Fruit fly (Drosophila melanogaster) whole organism, pupa: ENCODE data around the gene Grx3.

Experiments
- CG10348 ChIP-seq: fragments of 200-800 bp; sonication (Bioruptor generic); IDR thresholded peaks from 2 replicates; pipeline ENCODE4 v1.3.6; 2022; ENCODE audit warnings: missing biosample characterization, missing genetic modification characterization
- CG12605 ChIP-seq: fragments of 200-800 bp; sonication (Bioruptor generic); IDR thresholded peaks from 2 replicates; pipeline ENCODE4 v1.3.6; 2022; ENCODE audit warnings: missing biosample characterization, missing genetic modification characterization
- CG13204 ChIP-seq: fragments of 200-800 bp; sonication (Bioruptor generic); optimal IDR thresholded peaks from 2 replicates; lab custom pipeline; 2018; ENCODE audit warnings: missing biosample characterization, mild to moderate bottlenecking, missing genetic modification characterization, moderate library complexity
- CG14655 ChIP-seq: fragments of 200-800 bp; sonication (Bioruptor generic); optimal IDR thresholded peaks from 3 replicates; lab custom pipeline; 2017; ENCODE audit warnings: mild to moderate bottlenecking, missing biosample characterization, missing genetic modification reagents, missing genetic modification characterization
- CG15710 ChIP-seq: fragments of 200-800 bp; sonication (Bioruptor generic); optimal IDR thresholded peaks from 2 replicates; lab custom pipeline; 2018; ENCODE audit warnings: missing biosample characterization, mild to moderate bottlenecking, missing genetic modification characterization, moderate library complexity
- CG17806 ChIP-seq: fragments of 200-800 bp; sonication (Bioruptor generic); optimal IDR thresholded peaks from 2 replicates; lab custom pipeline; 2018; ENCODE audit warnings: missing biosample characterization, mild to moderate bottlenecking, missing genetic modification characterization, moderate library complexity
- CG32121 ChIP-seq: fragments of 200-800 bp; sonication (Bioruptor generic); IDR thresholded peaks from 2 replicates; pipeline ENCODE4 v1.3.6; 2022; ENCODE audit warnings: missing biosample characterization, missing genetic modification characterization
- CG34367 ChIP-seq: fragments of 200-800 bp; sonication (Bioruptor generic); optimal IDR thresholded peaks from 2 replicates; lab custom pipeline; 2018; ENCODE audit warnings: missing biosample characterization, mild to moderate bottlenecking, missing genetic modification characterization
- CG4496 ChIP-seq: fragments of 200-800 bp; sonication (Bioruptor generic); IDR thresholded peaks from 3 replicates; pipeline ENCODE4 v1.3.6; 2022; ENCODE audit warnings: missing biosample characterization, missing genetic modification characterization
- CG8159 ChIP-seq: fragments of 200-800 bp; sonication (Bioruptor generic); optimal IDR thresholded peaks from 3 replicates; lab custom pipeline; 2018; ENCODE audit warnings: missing biosample characterization, mild to moderate bottlenecking, missing genetic modification characterization, moderate library complexity
- CG8301 ChIP-seq: fragments of 200-800 bp; sonication (Bioruptor generic); optimal IDR thresholded peaks from 2 replicates; lab custom pipeline; 2018; ENCODE audit warnings: missing biosample characterization, mild to moderate bottlenecking, missing genetic modification characterization
- CG9948 ChIP-seq: fragments of 200-800 bp; sonication (Bioruptor generic); optimal IDR thresholded peaks from 2 replicates; lab custom pipeline; 2018; ENCODE audit warnings: missing biosample characterization, mild to moderate bottlenecking, missing genetic modification characterization, moderate library complexity
- D1 ChIP-seq: fragments of 200-800 bp; sonication (Bioruptor generic); optimal IDR thresholded peaks from 2 replicates; lab custom pipeline; 2018; ENCODE audit warnings: missing biosample characterization, mild to moderate bottlenecking, missing genetic modification characterization, moderate library complexity
- EcR ChIP-seq: fragments of 200-800 bp; sonication (Bioruptor generic); optimal IDR thresholded peaks from 3 replicates; lab custom pipeline; 2019; ENCODE audit warnings: missing biosample characterization, missing genetic modification characterization, mild to moderate bottlenecking, moderate library complexity, missing genetic modification reagents
- Ets98B ChIP-seq: fragments of 200-800 bp; sonication (Bioruptor generic); IDR thresholded peaks from 2 replicates; pipeline ENCODE4 v1.3.6; 2022; ENCODE audit warnings: missing biosample characterization, missing genetic modification characterization
- Pif1A ChIP-seq: fragments of 200-800 bp; sonication (Bioruptor generic); optimal IDR thresholded peaks from 3 replicates; lab custom pipeline; 2016; ENCODE audit warnings: missing biosample characterization, missing genetic modification characterization
- Pif1B ChIP-seq: fragments of 200-800 bp; sonication (Bioruptor generic); optimal IDR thresholded peaks from 3 replicates; lab custom pipeline; 2016; ENCODE audit warnings: missing biosample characterization, missing genetic modification characterization
- Snoo ChIP-seq: fragments of 200-800 bp; sonication (Bioruptor generic); optimal IDR thresholded peaks from 3 replicates; lab custom pipeline; 2017; ENCODE audit warnings: missing biosample characterization, mild to moderate bottlenecking, missing genetic modification characterization, inconsistent platforms
- fd96Ca ChIP-seq: fragments of 200-800 bp; sonication (Bioruptor generic); IDR thresholded peaks from 3 replicates; pipeline ENCODE4 v1.3.6; 2022; ENCODE audit warnings: missing biosample characterization, missing genetic modification characterization
- gl ChIP-seq: fragments of 200-800 bp; sonication (Bioruptor generic); optimal IDR thresholded peaks from 2 replicates; lab custom pipeline; 2018; ENCODE audit warnings: missing biosample characterization, mild to moderate bottlenecking, missing genetic modification characterization
- rn ChIP-seq: fragments of 200-800 bp; sonication (Bioruptor generic); IDR thresholded peaks from 2 replicates; pipeline ENCODE4 v1.3.6; 2022; ENCODE audit warnings: missing biosample characterization, missing genetic modification characterization

Grx3 gene

DNA sequence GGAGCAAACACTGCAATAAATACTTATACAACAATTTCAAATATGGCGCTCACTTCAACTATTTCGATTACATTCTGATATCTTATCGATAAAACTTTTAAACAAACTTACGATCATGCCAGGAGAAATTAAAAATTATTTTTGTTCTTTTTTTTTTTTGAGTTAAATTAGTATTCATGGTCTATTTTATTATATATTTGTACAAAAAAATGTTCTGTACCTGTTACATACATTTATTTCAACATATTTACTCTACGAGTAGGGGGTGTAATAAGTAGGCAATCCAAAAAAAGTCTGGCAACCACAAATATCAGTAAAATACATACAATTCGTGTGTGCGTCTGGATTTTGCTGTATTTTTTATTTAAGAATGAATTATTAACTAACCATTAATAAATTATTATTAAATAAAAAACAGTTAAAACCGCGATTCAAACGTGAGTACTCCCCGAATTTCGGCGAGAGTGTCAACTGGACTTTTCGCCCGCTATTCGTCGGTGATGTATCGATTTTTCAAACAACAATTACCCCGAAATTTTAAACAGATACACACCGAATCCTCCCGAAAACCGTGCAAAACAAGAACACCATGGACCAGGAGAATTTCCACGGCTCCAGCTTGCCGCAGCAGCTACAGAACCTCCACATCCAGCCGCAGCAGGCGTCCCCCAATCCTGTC lies 16.2 kb downstream of the Grx3 start, which contains the start of gene loqs:
Gene loqs (plus strand): TSS at position 302 of the 679 bp plus-strand sequence.
- TF ChIP-seq CG32121 (no peak), EcR (no peak), CG8301 (tag; lab: Kevin White, UChicago) (no peak), CG9948 (no peak), CG4496 (no peak), Pif1A (no peak), CG17806 (tag; lab: Kevin White, UChicago) (no peak), CG8159 (tag; lab: Kevin White, UChicago) (no peak), rn (GFP tag; lab: Robert Waterston, UW) (no peak), CG12605 (GFP tag; lab: Robert Waterston, UW) (no peak), Pif1B (no peak), D1 (tag; lab: Kevin White, UChicago) (no peak), CG13204 (GFP tag; lab: Kevin White, UChicago) (no peak), CG15710 (tag; lab: Kevin White, UChicago) (no peak), Snoo (tag; lab: Kevin White, UChicago) (no peak), CG10348 (no peak), Ets98B (no peak; the same call in 1 of the 2 replicates), CG14655 (GFP tag; lab: Kevin White, UChicago) (no peak), CG34367 (no peak), gl (tag; lab: Kevin White, UChicago) (no peak)

DNA sequence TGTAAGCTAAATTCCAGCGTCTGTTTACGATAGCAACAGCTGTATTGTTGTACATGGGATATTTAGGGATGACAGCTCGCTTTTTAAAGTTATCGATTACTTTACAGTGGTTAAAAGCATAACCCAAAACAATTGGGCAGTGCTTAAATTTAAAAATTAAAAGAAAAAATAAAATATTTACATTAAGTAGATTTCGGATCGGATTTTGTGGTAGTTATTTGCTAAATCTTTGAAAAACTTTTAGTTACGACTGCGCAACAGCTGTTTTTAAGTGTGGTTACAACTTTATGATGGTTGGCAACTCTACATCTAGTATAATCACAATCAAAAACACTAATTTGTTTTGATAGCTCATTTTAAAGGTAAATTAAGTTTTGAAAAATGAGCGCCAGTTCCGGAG lies 21.0 kb downstream of the Grx3 start, which contains the start of the genes Ing5 and CG7099:
Gene Ing5 (minus strand): TSS at position 58 of the 400 bp plus-strand sequence.
Gene CG7099 (plus strand): TSS at position 317 of the 400 bp plus-strand sequence.
- peak; percentile 93 for TF ChIP-seq CG15710 (tag; lab: Kevin White, UChicago)
- peak; percentile 93 for TF ChIP-seq Pif1B
- TF ChIP-seq gl (tag; lab: Kevin White, UChicago), result peak; percentile 77
- TF ChIP-seq CG14655 (GFP tag; lab: Kevin White, UChicago), result no peak
- peak; percentile 87 for TF ChIP-seq rn (GFP tag; lab: Robert Waterston, UW)
- peak; percentile 89 for TF ChIP-seq CG12605 (GFP tag; lab: Robert Waterston, UW)
- peak; percentile 93 for TF ChIP-seq CG32121
- TF ChIP-seq Pif1A, result no peak
- TF ChIP-seq CG10348, result peak; percentile 63
- no peak for TF ChIP-seq CG13204 (GFP tag; lab: Kevin White, UChicago)
- peak; percentile 89 for TF ChIP-seq CG8301 (tag; lab: Kevin White, UChicago)
- TF ChIP-seq fd96Ca (GFP tag; lab: Robert Waterston, UW), result peak; percentile 93
- TF ChIP-seq CG4496, result peak; percentile 96
- peak; percentile 93 for TF ChIP-seq Ets98B
- TF ChIP-seq CG34367, result peak; percentile 88
- no peak for TF ChIP-seq D1 (tag; lab: Kevin White, UChicago)
- TF ChIP-seq CG17806 (tag; lab: Kevin White, UChicago), result peak; percentile 94
- peak; percentile 95 for TF ChIP-seq Snoo (tag; lab: Kevin White, UChicago)
- peak; percentile 93 for TF ChIP-seq CG8159 (tag; lab: Kevin White, UChicago)
- TF ChIP-seq CG9948, result peak; percentile 92
- TF ChIP-seq EcR, result no peak
- TF ChIP-seq, all 21 proteins: peak for 16

DNA sequence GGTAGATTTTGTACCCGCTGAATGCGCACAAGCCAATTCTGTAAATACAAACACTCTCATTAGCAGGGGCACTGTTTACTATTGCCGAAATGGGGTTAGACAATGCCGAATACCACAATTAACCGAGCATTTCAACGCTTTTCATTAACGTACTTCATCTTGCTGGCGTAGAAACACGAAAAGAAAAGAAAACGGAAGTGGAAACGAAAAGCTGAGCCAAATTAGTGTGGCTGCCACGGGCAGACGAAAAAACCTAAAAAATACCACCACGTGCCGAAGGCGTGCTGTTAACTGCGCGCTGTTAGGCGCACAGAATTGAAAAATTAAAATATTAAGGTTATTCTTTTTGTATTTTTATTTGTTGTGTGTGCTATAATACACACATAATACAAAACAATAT lies 28.7 kb downstream of the Grx3 start, which contains the start of gene RpL24:
Gene RpL24 (minus strand): TSS at position 229 of the 400 bp plus-strand sequence.
- TF ChIP-seq Pif1B, result peak; percentile 84
- peak; percentile 80 for TF ChIP-seq gl (tag; lab: Kevin White, UChicago)
- peak; percentile 81 for TF ChIP-seq CG12605 (GFP tag; lab: Robert Waterston, UW)
- TF ChIP-seq fd96Ca (GFP tag; lab: Robert Waterston, UW), result peak; percentile 63; the same call in 1 of the 3 replicates
- TF ChIP-seq CG17806 (tag; lab: Kevin White, UChicago), result peak; percentile 25
- no peak for TF ChIP-seq CG13204 (GFP tag; lab: Kevin White, UChicago)
- peak; percentile 95 for TF ChIP-seq Snoo (tag; lab: Kevin White, UChicago)
- TF ChIP-seq CG8301 (tag; lab: Kevin White, UChicago), result peak; percentile 59
- TF ChIP-seq CG10348, result no peak
- TF ChIP-seq CG34367, result peak; percentile 82
- TF ChIP-seq D1 (tag; lab: Kevin White, UChicago), result no peak
- peak; percentile 89 for TF ChIP-seq Pif1A
- TF ChIP-seq rn (GFP tag; lab: Robert Waterston, UW), result peak; percentile 62; the same call in 1 of the 2 replicates
- TF ChIP-seq Ets98B, result peak; percentile 80
- TF ChIP-seq CG4496, result peak; percentile 92
- TF ChIP-seq CG8159 (tag; lab: Kevin White, UChicago), result peak; percentile 66
- no peak for TF ChIP-seq EcR
- TF ChIP-seq CG15710 (tag; lab: Kevin White, UChicago), result peak; percentile 70
- TF ChIP-seq CG9948, result peak; percentile 8
- TF ChIP-seq CG14655 (GFP tag; lab: Kevin White, UChicago), result no peak
- TF ChIP-seq CG32121, result peak; percentile 62; the same call in 1 of the 2 replicates

DNA sequence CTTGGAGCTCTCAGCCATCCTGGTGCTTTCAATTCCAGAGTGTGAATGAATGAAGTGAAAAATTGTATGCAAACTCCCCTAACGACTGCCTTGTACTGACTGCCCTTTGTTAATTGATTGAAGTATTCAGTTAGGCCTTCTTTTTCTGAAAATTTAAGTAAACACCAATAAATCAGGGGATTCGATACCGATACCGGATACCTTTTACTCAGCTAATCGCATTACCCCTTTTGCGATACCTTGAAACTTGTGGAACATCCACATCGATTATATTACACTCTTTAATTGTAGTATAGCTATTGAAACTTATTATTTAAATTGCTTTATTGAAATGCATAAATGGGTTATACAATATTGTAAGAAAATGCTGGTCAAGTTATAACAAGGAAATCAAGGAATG lies 29.8 kb downstream of the Grx3 start, which contains the start of gene CG16957:
Gene CG16957 (minus strand): TSS at position 101 of the 400 bp plus-strand sequence.
- TF ChIP-seq CG32121, result no peak
- TF ChIP-seq Pif1B, result no peak
- no peak for TF ChIP-seq CG34367
- TF ChIP-seq Ets98B, result no peak
- no peak for TF ChIP-seq CG17806 (tag; lab: Kevin White, UChicago)
- TF ChIP-seq CG12605 (GFP tag; lab: Robert Waterston, UW), result no peak
- no peak for TF ChIP-seq EcR
- TF ChIP-seq Snoo (tag; lab: Kevin White, UChicago), result no peak
- TF ChIP-seq Pif1A, result no peak
- TF ChIP-seq CG8159 (tag; lab: Kevin White, UChicago), result no peak
- no peak for TF ChIP-seq CG15710 (tag; lab: Kevin White, UChicago)
- TF ChIP-seq, all 21 proteins: peak for 0

DNA sequence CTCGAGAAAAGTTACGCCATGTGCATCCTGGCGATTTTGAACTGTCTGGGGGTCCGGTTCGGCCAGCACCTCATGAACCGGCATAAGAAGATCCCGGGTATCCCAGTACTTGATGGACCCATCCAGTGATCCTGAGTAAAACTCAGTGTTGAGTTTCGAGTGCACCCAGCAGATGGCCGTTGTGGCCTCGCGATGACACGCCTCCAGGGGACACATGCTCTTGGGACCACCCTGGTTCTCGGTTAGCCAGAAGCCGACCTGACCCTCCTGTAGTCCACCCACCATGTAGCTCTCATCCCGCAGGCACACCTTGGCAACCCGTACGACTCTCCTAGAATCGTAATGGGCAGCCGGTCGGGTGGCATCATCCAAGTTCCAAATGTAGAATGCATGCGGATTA lies 31.1 kb downstream of the Grx3 start:
- TF ChIP-seq CG32121 (no peak), CG12605 (GFP tag; lab: Robert Waterston, UW) (no peak), CG17806 (tag; lab: Kevin White, UChicago) (no peak), Ets98B (no peak), Pif1A (no peak), CG8159 (tag; lab: Kevin White, UChicago) (no peak), CG10348 (no peak), CG8301 (tag; lab: Kevin White, UChicago) (no peak), D1 (tag; lab: Kevin White, UChicago) (no peak), EcR (no peak), CG4496 (no peak), Pif1B (no peak), CG14655 (GFP tag; lab: Kevin White, UChicago) (no peak), CG34367 (no peak), Snoo (tag; lab: Kevin White, UChicago) (no peak), rn (GFP tag; lab: Robert Waterston, UW) (no peak)
